In the genomic region with DNA sequence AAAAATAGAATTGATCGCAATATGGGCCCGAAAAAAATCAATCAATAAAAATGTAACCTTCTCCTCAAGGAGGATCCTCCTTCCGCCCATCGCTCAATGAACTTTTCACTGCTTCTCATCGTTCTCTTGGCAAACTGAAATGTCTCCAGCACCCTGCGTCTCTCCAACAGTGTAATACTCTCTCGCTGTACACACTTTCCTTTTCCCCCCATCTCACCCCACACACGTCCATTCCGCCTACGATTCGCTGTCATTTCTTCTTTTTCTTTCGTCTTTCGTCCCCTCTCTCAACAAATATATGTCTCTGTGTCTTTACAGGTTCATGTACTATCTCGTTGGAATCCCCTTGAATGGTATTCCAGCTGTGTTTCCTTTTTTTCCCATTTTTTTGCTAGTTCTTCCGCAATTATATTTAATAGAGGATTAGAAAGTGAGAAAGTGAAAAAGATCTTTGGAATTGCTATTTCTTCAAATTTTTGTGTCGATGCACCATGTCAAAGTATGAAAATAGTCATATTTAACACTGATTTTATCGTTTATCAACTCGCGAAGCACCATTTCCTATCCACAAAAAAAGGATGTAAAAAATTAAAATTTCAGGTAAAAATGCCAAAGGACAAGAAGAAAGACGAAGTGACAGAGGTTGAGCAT, we compare ENCODE assay signal across 4 worm cellular contexts.
TF ChIP-seq lines count a peak whose summit lies in the region.

Gene rsu-1 (plus strand): TSS at position 601 of the 651 bp plus-strand sequence.

TF ChIP-seq in whole organism, L2 larva, 48 proteins besides CTCF, POLR2A, EP300 and RAD21 (continues in another document):
- TF ChIP-seq ceh-82 (tag; optimal IDR thresholded peaks at IDR 0.05; lab: Kevin White, UChicago) (no peak), unc-55 (GFP tag; optimal IDR thresholded peaks at IDR 0.05; lab: Kevin White, UChicago) (peak; percentile 49), gmeb-1 (tag; optimal IDR thresholded peaks at IDR 0.05; lab: Kevin White, UChicago) (peak; percentile 15), lin-11 (tag; optimal IDR thresholded peaks at IDR 0.05; lab: Kevin White, UChicago) (no peak), lin-13 (GFP tag; optimal IDR thresholded peaks at IDR 0.05; lab: Kevin White, UChicago) (peak; percentile 19), crh-2 (tag; optimal IDR thresholded peaks at IDR 0.05; lab: Kevin White, UChicago) (peak; percentile 50), nhr-21 (tag; optimal IDR thresholded peaks at IDR 0.05; lab: Kevin White, UChicago) (peak; percentile 31), F13H6.1 (tag; optimal IDR thresholded peaks at IDR 0.05; lab: Kevin White, UChicago) (peak; percentile 85), peb-1 (tag; optimal IDR thresholded peaks at IDR 0.05; lab: Kevin White, UChicago) (no peak), nhr-129 (tag; optimal IDR thresholded peaks at IDR 0.05; lab: Kevin White, UChicago) (peak; percentile 77), lsy-2 (tag; optimal IDR thresholded peaks at IDR 0.05; lab: Kevin White, UChicago) (peak; percentile 33 to 67), sem-4 (tag; optimal IDR thresholded peaks at IDR 0.05; lab: Kevin White, UChicago) (peak; percentile 34), sma-9 (GFP tag; optimal IDR thresholded peaks at IDR 0.05; lab: Kevin White, UChicago) (peak; percentile 59), sma-9 (tag; optimal IDR thresholded peaks at IDR 0.05; lab: Kevin White, UChicago) (no peak), nhr-6 (tag; optimal IDR thresholded peaks at IDR 0.05; lab: Kevin White, UChicago) (peak; percentile 56), fos-1 (tag; optimal IDR thresholded peaks at IDR 0.05; lab: Kevin White, UChicago) (peak; percentile 78), nhr-25 (tag; optimal IDR thresholded peaks at IDR 0.05; lab: Kevin White, UChicago) (peak; percentile 72), blmp-1 (tag; optimal IDR thresholded peaks at IDR 0.05; lab: Kevin White, UChicago; ENCODE audit: insufficient read depth) (peak; percentile 74), dmd-4 (tag; optimal IDR thresholded peaks at IDR 0.05; lab: Kevin White, UChicago) (no peak), egl-27 (tag; optimal IDR thresholded peaks at IDR 0.05; lab: Kevin White, UChicago) (peak; percentile 28), C34F6.9 (tag; optimal IDR thresholded peaks at IDR 0.05; lab: Kevin White, UChicago) (peak; percentile 75)

TF ChIP-seq in whole organism, L4 larva, 104 proteins besides CTCF, POLR2A, EP300 and RAD21 (continues in another document):
- TF ChIP-seq mep-1 (tag; optimal IDR thresholded peaks at IDR 0.05; lab: Kevin White, UChicago) (peak; percentile 77), Y75B8A.6 (GFP tag; IDR thresholded peaks at IDR 0.05; lab: Robert Waterston, UW) (no peak), nhr-48 (tag; optimal IDR thresholded peaks at IDR 0.05; lab: Kevin White, UChicago) (peak; percentile 67), tra-1 (GFP tag; IDR thresholded peaks at IDR 0.05; lab: Robert Waterston, UW) (0 out of 2 replicates have a peak, but pooled peaks have one; percentile 25), ZK337.2 (GFP tag; IDR thresholded peaks at IDR 0.05; lab: Robert Waterston, UW) (no peak), spr-1 (tag; optimal IDR thresholded peaks at IDR 0.05; lab: Kevin White, UChicago) (peak; percentile 68), mxl-3 (GFP tag; optimal IDR thresholded peaks at IDR 0.05; lab: Kevin White, UChicago) (peak; percentile 16), mdt-29 (GFP tag; IDR thresholded peaks at IDR 0.05; lab: Robert Waterston, UW) (no peak), ama-1 (optimal IDR thresholded peaks at IDR 0.05; lab: Kevin White, UChicago) (no peak), php-3 (GFP tag; IDR thresholded peaks at IDR 0.05; lab: Robert Waterston, UW) (no peak), ceh-20 (GFP tag; IDR thresholded peaks at IDR 0.05; lab: Robert Waterston, UW) (no peak), ztf-11 (tag; optimal IDR thresholded peaks at IDR 0.05; lab: Kevin White, UChicago) (no peak), mxl-2 (GFP tag; conservative IDR thresholded peaks at IDR 0.05; lab: Robert Waterston, UW) (no peak), D1046.2 (GFP tag; IDR thresholded peaks at IDR 0.05; lab: Robert Waterston, UW) (no peak), nhr-25 (tag; optimal IDR thresholded peaks at IDR 0.05; lab: Kevin White, UChicago; ENCODE audit: borderline replicate concordance, insufficient read depth) (peak; percentile 51), lin-15B (tag; optimal IDR thresholded peaks at IDR 0.05; lab: Kevin White, UChicago) (no peak), dpl-1 (GFP tag; optimal IDR thresholded peaks at IDR 0.05; lab: Kevin White, UChicago) (peak; percentile 46), cey-2 (tag; optimal IDR thresholded peaks at IDR 0.05; lab: Kevin White, UChicago; ENCODE audit: borderline replicate concordance, insufficient read depth) (no peak), nhr-102 (tag; optimal IDR thresholded peaks at IDR 0.05; lab: Kevin White, UChicago) (no peak), spr-3 (GFP tag; optimal IDR thresholded peaks at IDR 0.05; lab: Kevin White, UChicago) (no peak), lsy-2 (tag; optimal IDR thresholded peaks at IDR 0.05; lab: Kevin White, UChicago) (peak in 1 of 2 experiments; percentile 70)

TF ChIP-seq in whole organism, late embryonic, 69 proteins besides CTCF, POLR2A, EP300 and RAD21 (continues in another document):
- TF ChIP-seq ceh-18 (tag; optimal IDR thresholded peaks at IDR 0.05; lab: Kevin White, UChicago) = peak; percentile 64
- TF ChIP-seq rnt-1 (tag; optimal IDR thresholded peaks at IDR 0.05; lab: Kevin White, UChicago) = peak; percentile 43
- TF ChIP-seq ceh-9 (tag; optimal IDR thresholded peaks at IDR 0.05; lab: Kevin White, UChicago) = no peak
- TF ChIP-seq ceh-14 (tag; optimal IDR thresholded peaks at IDR 0.05; lab: Kevin White, UChicago) = no peak
- peak; percentile 41 for TF ChIP-seq F13H6.1 (tag; optimal IDR thresholded peaks at IDR 0.05; lab: Kevin White, UChicago)
- no peak for TF ChIP-seq pros-1 (tag; optimal IDR thresholded peaks at IDR 0.05; lab: Kevin White, UChicago)
- no peak for TF ChIP-seq lim-6 (tag; optimal IDR thresholded peaks at IDR 0.05; lab: Kevin White, UChicago)
- peak; percentile 25 for TF ChIP-seq C08G9.2 (tag; optimal IDR thresholded peaks at IDR 0.05; lab: Kevin White, UChicago)
- peak; percentile 48 for TF ChIP-seq sdc-2 (tag; optimal IDR thresholded peaks at IDR 0.05; lab: Kevin White, UChicago)
- TF ChIP-seq eyg-1 (tag; optimal IDR thresholded peaks at IDR 0.05; lab: Kevin White, UChicago) = no peak
- no peak for TF ChIP-seq ama-1 (optimal IDR thresholded peaks at IDR 0.05; lab: Kevin White, UChicago)
- TF ChIP-seq mec-3 (tag; optimal IDR thresholded peaks at IDR 0.05; lab: Kevin White, UChicago; ENCODE audit: borderline replicate concordance) = no peak
- TF ChIP-seq sox-4 (tag; optimal IDR thresholded peaks at IDR 0.05; lab: Kevin White, UChicago) = no peak
- TF ChIP-seq Y22D7AL.16 (tag; optimal IDR thresholded peaks at IDR 0.05; lab: Kevin White, UChicago) = no peak
- TF ChIP-seq elt-2 (tag; optimal IDR thresholded peaks at IDR 0.05; lab: Kevin White, UChicago) = peak; percentile 7
- no peak for TF ChIP-seq K09A11.1 (tag; optimal IDR thresholded peaks at IDR 0.05; lab: Kevin White, UChicago; ENCODE audit: insufficient read depth)
- TF ChIP-seq unc-55 (GFP tag; optimal IDR thresholded peaks at IDR 0.05; lab: Kevin White, UChicago) = peak; percentile 78
- no peak for TF ChIP-seq hlh-6 (tag; optimal IDR thresholded peaks at IDR 0.05; lab: Kevin White, UChicago)
- no peak for TF ChIP-seq T23F11.4 (GFP tag; optimal IDR thresholded peaks at IDR 0.05; lab: Kevin White, UChicago)
- TF ChIP-seq hlh-15 (tag; optimal IDR thresholded peaks at IDR 0.05; lab: Kevin White, UChicago) = no peak
- TF ChIP-seq ceh-19 (GFP tag; optimal IDR thresholded peaks at IDR 0.05; lab: Kevin White, UChicago) = no peak
- peak; percentile 64 for TF ChIP-seq ceh-31 (tag; optimal IDR thresholded peaks at IDR 0.05; lab: Kevin White, UChicago)
- no peak for TF ChIP-seq dmd-4 (tag; optimal IDR thresholded peaks at IDR 0.05; lab: Kevin White, UChicago; ENCODE audit: borderline replicate concordance)

TF ChIP-seq in whole organism, mixed stage, embryonic, 35 proteins besides CTCF, POLR2A, EP300 and RAD21 (continues in another document):
- peak; percentile 48 for TF ChIP-seq pha-4 (tag; optimal IDR thresholded peaks at IDR 0.05; lab: Kevin White, UChicago)
- no peak for TF ChIP-seq lin-13 (tag; optimal IDR thresholded peaks at IDR 0.05; lab: Kevin White, UChicago)
- TF ChIP-seq unc-39 (tag; optimal IDR thresholded peaks at IDR 0.05; lab: Kevin White, UChicago) = no peak
- no peak for TF ChIP-seq elt-3 (tag; optimal IDR thresholded peaks at IDR 0.05; lab: Kevin White, UChicago)
- no peak for TF ChIP-seq nhr-12 (tag; optimal IDR thresholded peaks at IDR 0.05; lab: Kevin White, UChicago)
- TF ChIP-seq blmp-1 (tag; optimal IDR thresholded peaks at IDR 0.05; lab: Kevin White, UChicago) = peak; percentile 32
- no peak for TF ChIP-seq bed-3 (GFP tag; optimal IDR thresholded peaks at IDR 0.05; lab: Kevin White, UChicago)
- peak; percentile 81 for TF ChIP-seq unc-62 (GFP tag; optimal IDR thresholded peaks at IDR 0.05; lab: Kevin White, UChicago)
- no peak for TF ChIP-seq flh-1 (GFP tag; optimal IDR thresholded peaks at IDR 0.05; lab: Kevin White, UChicago)
- TF ChIP-seq ham-2 (GFP tag; optimal IDR thresholded peaks at IDR 0.05; lab: Kevin White, UChicago) = no peak
- peak; percentile 61 for TF ChIP-seq mep-1 (tag; optimal IDR thresholded peaks at IDR 0.05; lab: Kevin White, UChicago)
- TF ChIP-seq snpc-4 (tag; optimal IDR thresholded peaks at IDR 0.05; lab: Kevin White, UChicago) = no peak
- TF ChIP-seq unc-120 (tag; optimal IDR thresholded peaks at IDR 0.05; lab: Kevin White, UChicago; ENCODE audit: poor library complexity, severe bottlenecking) = peak; percentile 89
- no peak for TF ChIP-seq nhr-76 (tag; optimal IDR thresholded peaks at IDR 0.05; lab: Kevin White, UChicago)
- TF ChIP-seq M03D4.4 (tag; optimal IDR thresholded peaks at IDR 0.05; lab: Kevin White, UChicago) = peak; percentile 42
- TF ChIP-seq elt-1 (tag; optimal IDR thresholded peaks at IDR 0.05; lab: Kevin White, UChicago; ENCODE audit: borderline replicate concordance, insufficient read depth) = no peak
- TF ChIP-seq hlh-1 (tag; optimal IDR thresholded peaks at IDR 0.05; lab: Kevin White, UChicago) = peak; percentile 40
- TF ChIP-seq cnd-1 (tag; optimal IDR thresholded peaks at IDR 0.05; lab: Kevin White, UChicago) = no peak
- peak; percentile 18 for TF ChIP-seq ces-1 (GFP tag; optimal IDR thresholded peaks at IDR 0.05; lab: Kevin White, UChicago)
- TF ChIP-seq nhr-28 (tag; optimal IDR thresholded peaks at IDR 0.05; lab: Kevin White, UChicago) = no peak
- no peak for TF ChIP-seq lin-32 (GFP tag; optimal IDR thresholded peaks at IDR 0.05; lab: Kevin White, UChicago)
- no peak for TF ChIP-seq ceh-39 (tag; optimal IDR thresholded peaks at IDR 0.05; lab: Kevin White, UChicago)
- no peak for TF ChIP-seq drap-1 (GFP tag; optimal IDR thresholded peaks at IDR 0.05; lab: Kevin White, UChicago)
- TF ChIP-seq ztf-11 (tag; optimal IDR thresholded peaks at IDR 0.05; lab: Kevin White, UChicago) = no peak
- TF ChIP-seq zip-8 (tag; optimal IDR thresholded peaks at IDR 0.05; lab: Kevin White, UChicago) = no peak
- no peak for TF ChIP-seq ceh-43 (GFP tag; optimal IDR thresholded peaks at IDR 0.05; lab: Kevin White, UChicago)
- no peak for TF ChIP-seq nhr-2 (tag; optimal IDR thresholded peaks at IDR 0.05; lab: Kevin White, UChicago)
